Fruit fly (Drosophila melanogaster) whole organism: ENCODE results near the gene CG43136.

ENCODE experiments used
- Dll ChIP-seq: fragments of >200 bp; optimal IDR thresholded peaks from 2 replicates; lab custom pipeline; 2017
- psq ChIP-seq: fragments of >200 bp; optimal IDR thresholded peaks from 2 replicates; lab custom pipeline; 2017

dm6 chrX:5884294-5884693, 30.7 kb downstream of the CG43136 start:
- TF ChIP-seq psq (lab: Kevin White, UChicago), result no peak
- TF ChIP-seq Dll (lab: Kevin White, UChicago), result no peak
